Worm (Caenorhabditis elegans): ENCODE data around the gene ZK402.2.
A peak's percentile ranks its signal among the peaks of the same experiment; 100 is the strongest.

The ZK402.2 gene

ce11 chrX:1437097-1437496, 33.6 kb downstream of the ZK402.2 start:
- TF ChIP-seq klf-2 (GFP tag; conservative IDR thresholded peaks at IDR 0.05) (no peak), ztf-23 (GFP tag; IDR thresholded peaks at IDR 0.05) (no peak), med-1 (GFP tag; optimal IDR thresholded peaks at IDR 0.05; ENCODE audit: insufficient read depth) (no peak), T22C8.4 (GFP tag; IDR thresholded peaks at IDR 0.05) (no peak), flt-1 (GFP tag; IDR thresholded peaks at IDR 0.05) (no peak), tab-1 (GFP tag; IDR thresholded peaks at IDR 0.05) (no peak)

ce11 chrX:1438925-1439324, 35.4 kb downstream of the ZK402.2 start:
- TF ChIP-seq med-1 (GFP tag; optimal IDR thresholded peaks at IDR 0.05; ENCODE audit: insufficient read depth) (no peak), klf-2 (GFP tag; conservative IDR thresholded peaks at IDR 0.05) (no peak), flt-1 (GFP tag; IDR thresholded peaks at IDR 0.05) (no peak), T22C8.4 (GFP tag; IDR thresholded peaks at IDR 0.05) (no peak), ref-1 (GFP tag; conservative IDR thresholded peaks at IDR 0.05) (no peak), tab-1 (GFP tag; IDR thresholded peaks at IDR 0.05) (no peak), ztf-29 (GFP tag; IDR thresholded peaks at IDR 0.05) (no peak), ztf-23 (GFP tag; IDR thresholded peaks at IDR 0.05) (no peak), cog-1 (tag; optimal IDR thresholded peaks at IDR 0.05) (no peak)

- no peak for TF ChIP-seq T22C8.4 (GFP tag; IDR thresholded peaks at IDR 0.05)
- TF ChIP-seq klf-2 (GFP tag; conservative IDR thresholded peaks at IDR 0.05) = no peak
- no peak for TF ChIP-seq tab-1 (GFP tag; IDR thresholded peaks at IDR 0.05)
- TF ChIP-seq med-1 (GFP tag; optimal IDR thresholded peaks at IDR 0.05; ENCODE audit: insufficient read depth) = no peak
- no peak for TF ChIP-seq ref-1 (GFP tag; conservative IDR thresholded peaks at IDR 0.05)
- TF ChIP-seq ztf-29 (GFP tag; IDR thresholded peaks at IDR 0.05) = no peak
- TF ChIP-seq flt-1 (GFP tag; IDR thresholded peaks at IDR 0.05) = no peak
Observed at ce11 chrX:1440161-1440560, 36.6 kb downstream of the ZK402.2 start, which contains the start of gene sedl-1. Gene sedl-1, minus strand, starts transcription at chrX:1440261.

ce11 chrX:1441602-1442183, 38.1 kb downstream of the ZK402.2 start:
- no peak for TF ChIP-seq T22C8.4 (GFP tag; IDR thresholded peaks at IDR 0.05)
- TF ChIP-seq ztf-23 (GFP tag; IDR thresholded peaks at IDR 0.05) = no peak
- peak; percentile 0 for TF ChIP-seq med-1 (GFP tag; optimal IDR thresholded peaks at IDR 0.05; ENCODE audit: insufficient read depth)

ce11 chrX:1443556-1444243, 40.2 kb downstream of the ZK402.2 start:
- TF ChIP-seq ztf-23 (GFP tag; IDR thresholded peaks at IDR 0.05) (0 out of 2 replicates have a peak, but pooled peaks have one; percentile 4), med-1 (GFP tag; optimal IDR thresholded peaks at IDR 0.05; ENCODE audit: insufficient read depth) (no peak)

ce11 chrX:1445696-1446095, 42.2 kb downstream of the ZK402.2 start:
- TF ChIP-seq cog-1 (tag; optimal IDR thresholded peaks at IDR 0.05) (no peak), tab-1 (GFP tag; IDR thresholded peaks at IDR 0.05) (no peak), flt-1 (GFP tag; IDR thresholded peaks at IDR 0.05) (no peak), med-1 (GFP tag; optimal IDR thresholded peaks at IDR 0.05; ENCODE audit: insufficient read depth) (no peak), klf-2 (GFP tag; conservative IDR thresholded peaks at IDR 0.05) (no peak), T22C8.4 (GFP tag; IDR thresholded peaks at IDR 0.05) (no peak), ref-1 (GFP tag; conservative IDR thresholded peaks at IDR 0.05) (no peak), ztf-29 (GFP tag; IDR thresholded peaks at IDR 0.05) (no peak)

- TF ChIP-seq klf-2 (GFP tag; conservative IDR thresholded peaks at IDR 0.05) (no peak), ztf-23 (GFP tag; IDR thresholded peaks at IDR 0.05) (no peak), cog-1 (tag; optimal IDR thresholded peaks at IDR 0.05) (peak; percentile 86), T22C8.4 (GFP tag; IDR thresholded peaks at IDR 0.05) (peak; percentile 85), ztf-29 (GFP tag; IDR thresholded peaks at IDR 0.05) (no peak; the same call in 1 of the 2 replicates)
Observed at ce11 chrX:1446593-1447141, 43.1 kb downstream of the ZK402.2 start, which contains the start of gene zfp-3. Gene zfp-3, minus strand, starts transcription at chrX:1446643.

ce11 chrX:1450352-1450818, 46.8 kb downstream of the ZK402.2 start, which contains the start of gene W05H7.1:
Gene W05H7.1, plus strand, starts transcription at chrX:1450768.
- TF ChIP-seq ztf-23 (GFP tag; IDR thresholded peaks at IDR 0.05) (no peak), T22C8.4 (GFP tag; IDR thresholded peaks at IDR 0.05) (0 out of 2 replicates have a peak, but pooled peaks have one; percentile 21)

ce11 chrX:1451240-1451639, 47.7 kb downstream of the ZK402.2 start:
- no peak for TF ChIP-seq ztf-23 (GFP tag; IDR thresholded peaks at IDR 0.05)
- TF ChIP-seq tab-1 (GFP tag; IDR thresholded peaks at IDR 0.05) = 0 out of 2 replicates have a peak, but pooled peaks have one; percentile 23

- no peak for TF ChIP-seq cog-1 (tag; optimal IDR thresholded peaks at IDR 0.05)
- no peak for TF ChIP-seq ref-1 (GFP tag; conservative IDR thresholded peaks at IDR 0.05)
- no peak for TF ChIP-seq ztf-23 (GFP tag; IDR thresholded peaks at IDR 0.05)
- TF ChIP-seq ztf-29 (GFP tag; IDR thresholded peaks at IDR 0.05) = no peak
- no peak for TF ChIP-seq klf-2 (GFP tag; conservative IDR thresholded peaks at IDR 0.05)
- no peak for TF ChIP-seq tab-1 (GFP tag; IDR thresholded peaks at IDR 0.05)
- no peak for TF ChIP-seq flt-1 (GFP tag; IDR thresholded peaks at IDR 0.05)
- no peak for TF ChIP-seq T22C8.4 (GFP tag; IDR thresholded peaks at IDR 0.05)
- TF ChIP-seq med-1 (GFP tag; optimal IDR thresholded peaks at IDR 0.05; ENCODE audit: insufficient read depth) = no peak
Observed at ce11 chrX:1451816-1452602, 48.5 kb downstream of the ZK402.2 start.
